Fruit fly (Drosophila melanogaster): ENCODE results near the gene CG3436.

DNA sequence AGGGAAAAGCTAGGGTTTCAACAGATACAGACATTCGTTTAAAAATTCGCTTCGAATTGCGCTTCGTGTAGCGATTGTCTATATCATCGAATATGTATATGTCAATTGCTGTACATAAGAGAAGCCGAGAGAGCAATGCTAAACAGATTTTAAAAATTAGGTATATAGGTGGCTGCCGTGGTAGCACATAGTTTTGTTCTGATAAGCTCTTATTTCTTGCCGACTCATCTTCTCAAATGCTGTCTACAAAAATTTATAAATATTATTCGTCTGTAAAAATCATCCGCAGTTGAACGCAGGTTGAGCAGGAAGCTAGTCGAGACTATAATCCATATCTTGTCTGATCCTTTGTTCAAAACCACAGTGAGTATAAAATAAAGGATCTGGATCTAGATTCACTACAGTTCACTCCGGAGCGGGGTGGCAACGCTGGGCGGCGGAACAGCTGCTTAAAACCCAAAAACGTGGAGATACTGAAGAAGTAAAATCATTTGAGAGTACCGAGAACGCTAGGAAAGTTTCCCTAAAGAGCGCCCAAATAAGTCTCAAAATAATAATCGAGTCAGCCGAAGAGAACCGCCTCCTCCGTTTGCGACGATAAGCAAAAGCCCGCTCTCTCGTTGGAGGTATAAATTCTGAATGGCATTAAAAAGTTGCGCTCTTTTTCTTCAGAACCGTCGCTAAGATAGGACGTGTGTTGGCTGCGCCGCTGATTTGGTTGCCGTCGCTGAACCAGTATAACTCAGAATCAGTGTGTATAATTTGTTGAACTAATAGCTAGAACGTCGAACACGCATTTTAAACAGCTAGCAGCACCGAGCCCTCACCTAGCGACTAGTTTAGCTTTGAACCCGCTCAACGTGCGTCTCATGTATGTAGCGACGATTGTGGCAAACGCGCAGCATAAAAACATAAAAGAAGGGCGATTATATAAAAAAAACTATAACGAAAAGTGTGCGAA is 48.1 kb upstream of the CG3436 start:
- TF ChIP-seq bowl (GFP tag; IDR thresholded peaks at IDR 0.05) (no peak), btn (GFP tag; optimal IDR thresholded peaks at IDR 0.05) (no peak), Xrp1 (GFP tag; IDR thresholded peaks at IDR 0.05) (no peak)

All from whole organism, embryonic.